Worm (Caenorhabditis elegans): Measurements from ENCODE around the gene fbxb-57.

DNA sequence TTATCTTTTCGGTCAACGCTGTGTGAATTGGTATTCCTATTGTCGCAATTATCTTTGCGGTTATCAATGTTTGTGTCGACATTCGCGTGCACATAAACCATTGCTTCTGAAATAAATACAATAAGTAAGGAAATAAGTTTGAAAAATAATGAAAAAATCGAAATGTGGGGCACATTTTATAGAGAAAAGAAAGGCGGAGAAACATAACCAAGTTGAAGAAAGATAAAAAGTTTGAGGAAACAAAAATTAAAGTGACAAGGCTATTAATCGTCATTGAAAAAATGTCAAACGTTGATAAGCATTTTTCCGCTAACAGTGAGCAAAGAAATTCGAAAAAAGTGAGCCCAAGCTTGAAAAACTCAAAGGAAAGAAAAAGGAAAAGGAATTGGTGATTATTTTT is 33.8 kb downstream of the fbxb-57 start, which contains the start of gene C43D7.4:
- TF ChIP-seq dao-5 (tag; optimal IDR thresholded peaks at IDR 0.05) (no peak), him-1 (tag; optimal IDR thresholded peaks at IDR 0.05) (no peak), W03F9.2 (tag; optimal IDR thresholded peaks at IDR 0.05) (no peak)

Measured in whole organism, L4/young adult.